Fruit fly (Drosophila melanogaster) whole organism, embryonic: ENCODE measurements around the gene CG33331.

Source experiments
- Awh ChIP-seq: fragments of 200-800 bp; sonication (Bioruptor generic); IDR thresholded peaks from 2 replicates; pipeline ENCODE4, ENCODE4 v1.3.6; 2022; ENCODE audit warnings: missing biosample characterization, missing genetic modification characterization
- CG10147 ChIP-seq: fragments of 200-800 bp; sonication (Bioruptor generic); optimal IDR thresholded peaks from 2 replicates; lab custom pipeline; 2019; ENCODE audit warnings: missing biosample characterization, mild to moderate bottlenecking, missing genetic modification characterization, moderate library complexity
- CG12071 ChIP-seq: fragments of 200-800 bp; sonication (Bioruptor generic); optimal IDR thresholded peaks from 3 replicates; lab custom pipeline; 2018; ENCODE audit warnings: missing biosample characterization, mild to moderate bottlenecking, missing genetic modification characterization
- CG12236 ChIP-seq: fragments of 200-800 bp; sonication (Bioruptor generic); optimal IDR thresholded peaks from 2 replicates; lab custom pipeline; 2016; ENCODE audit warnings: missing biosample characterization, missing genetic modification characterization
- CG12299 ChIP-seq: fragments of 200-800 bp; sonication (Bioruptor generic); optimal IDR thresholded peaks from 2 replicates; lab custom pipeline; 2018; ENCODE audit warnings: missing biosample characterization, mild to moderate bottlenecking, missing genetic modification characterization
- CG14050 ChIP-seq: fragments of 200-800 bp; sonication (Bioruptor generic); IDR thresholded peaks from 3 replicates; pipeline ENCODE4 v1.3.6; 2022; ENCODE audit warnings: missing biosample characterization, missing genetic modification characterization
- CG14860 ChIP-seq: fragments of 200-800 bp; sonication (Bioruptor generic); IDR thresholded peaks from 3 replicates; pipeline ENCODE4 v1.3.6; 2022; ENCODE audit warnings: missing biosample characterization, missing genetic modification characterization; ENCODE audit not compliant: partially characterized antibody
- CG18619 ChIP-seq: fragments of 200-800 bp; sonication (Bioruptor generic); optimal IDR thresholded peaks from 3 replicates; lab custom pipeline; 2017; ENCODE audit warnings: missing biosample characterization, mild to moderate bottlenecking, missing genetic modification characterization
- CG2678 ChIP-seq: fragments of 200-800 bp; sonication (Bioruptor generic); optimal IDR thresholded peaks from 3 replicates; lab custom pipeline; 2019; ENCODE audit warnings: missing biosample characterization, mild to moderate bottlenecking, missing genetic modification characterization, moderate library complexity
- CG32532 ChIP-seq: fragments of 200-800 bp; sonication (Bioruptor generic); IDR thresholded peaks from 2 replicates; pipeline ENCODE4 v1.3.6; 2022; ENCODE audit warnings: missing biosample characterization, missing genetic modification characterization
- CG34422 ChIP-seq: fragments of 200-800 bp; sonication (Bioruptor generic); IDR thresholded peaks from 3 replicates; pipeline ENCODE4 v1.3.6; 2022; ENCODE audit warnings: missing biosample characterization, missing genetic modification characterization
- CG4282 ChIP-seq: fragments of 200-800 bp; sonication (Bioruptor generic); optimal IDR thresholded peaks from 2 replicates; lab custom pipeline; 2016; ENCODE audit warnings: missing biosample characterization, missing genetic modification characterization
- CG43689 ChIP-seq: fragments of 200-800 bp; sonication (Bioruptor generic); IDR thresholded peaks from 2 replicates; pipeline ENCODE4 v1.3.6; 2022; ENCODE audit warnings: missing biosample characterization, missing genetic modification characterization
- CG4424 ChIP-seq: fragments of 200-800 bp; sonication (Bioruptor generic); optimal IDR thresholded peaks from 3 replicates; lab custom pipeline; 2016; ENCODE audit warnings: missing biosample characterization, missing genetic modification characterization
- CG6683 ChIP-seq: fragments of 200-800 bp; sonication (Bioruptor generic); optimal IDR thresholded peaks from 2 replicates; lab custom pipeline; 2017; ENCODE audit warnings: missing biosample characterization, mild to moderate bottlenecking, missing genetic modification characterization, missing genetic modification reagents
- CG6689 ChIP-seq: fragments of 200-800 bp; sonication (Bioruptor generic); IDR thresholded peaks from 2 replicates; pipeline ENCODE4 v1.3.6; 2022; ENCODE audit warnings: missing biosample characterization, missing genetic modification characterization
- CG6791 ChIP-seq: fragments of 200-800 bp; sonication (Bioruptor generic); IDR thresholded peaks from 3 replicates; pipeline ENCODE4 v1.3.6; 2022; ENCODE audit warnings: missing biosample characterization, missing genetic modification characterization; ENCODE audit not compliant: partially characterized antibody
- CG6813 ChIP-seq: fragments of 200-800 bp; sonication (Bioruptor generic); optimal IDR thresholded peaks from 2 replicates; lab custom pipeline; 2017; ENCODE audit warnings: missing biosample characterization, missing genetic modification characterization, mild to moderate bottlenecking, moderate library complexity, missing genetic modification reagents
- Dad ChIP-seq: fragments of 200-800 bp; sonication (Bioruptor generic); optimal IDR thresholded peaks from 3 replicates; lab custom pipeline; 2016; ENCODE audit warnings: missing biosample characterization, missing genetic modification characterization
- Dek ChIP-seq: fragments of 200-800 bp; sonication (Bioruptor generic); optimal IDR thresholded peaks from 3 replicates; lab custom pipeline; 2019; ENCODE audit warnings: missing biosample characterization, mild to moderate bottlenecking, missing genetic modification characterization, moderate library complexity
- Dip2 ChIP-seq: fragments of 200-800 bp; sonication (Bioruptor generic); IDR thresholded peaks from 2 replicates; pipeline ENCODE4 v1.3.6; 2022; ENCODE audit warnings: missing biosample characterization, missing genetic modification characterization
- Doc3 ChIP-seq: fragments of 200-800 bp; sonication (Bioruptor generic); IDR thresholded peaks from 3 replicates; pipeline ENCODE4 v1.3.6; 2022; ENCODE audit warnings: missing biosample characterization, missing genetic modification characterization; ENCODE audit not compliant: partially characterized antibody
- E2f1 ChIP-seq: fragments of 200-800 bp; sonication (Bioruptor generic); IDR thresholded peaks from 2 replicates; pipeline ENCODE4 v1.3.6; 2022; ENCODE audit warnings: missing biosample characterization, missing genetic modification characterization
- Ets65A ChIP-seq: fragments of 200-800 bp; sonication (Bioruptor generic); peaks from one replicate; lab custom pipeline; 2016; ENCODE audit warnings: missing biosample characterization, missing genetic modification characterization
- GATAe ChIP-seq: fragments of 200-800 bp; sonication (Bioruptor generic); conservative IDR thresholded peaks from 2 replicates; pipeline ENCODE4 v1.3.6; 2022; ENCODE audit warnings: missing biosample characterization, missing genetic modification characterization
- HLH3B ChIP-seq: fragments of 200-800 bp; sonication (Bioruptor generic); IDR thresholded peaks from 2 replicates; pipeline ENCODE4 v1.3.6; 2022; ENCODE audit warnings: missing biosample characterization, missing genetic modification characterization
- Hey ChIP-seq: fragments of 200-800 bp; sonication (Bioruptor generic); optimal IDR thresholded peaks from 3 replicates; lab custom pipeline; 2018; ENCODE audit warnings: missing biosample characterization, mild to moderate bottlenecking, missing genetic modification characterization
- MTF-1 ChIP-seq: fragments of 200-800 bp; sonication (Bioruptor generic); optimal IDR thresholded peaks from 2 replicates; lab custom pipeline; 2018; ENCODE audit warnings: missing biosample characterization, mild to moderate bottlenecking, missing genetic modification characterization, borderline replicate concordance
- Nf-YC ChIP-seq: fragments of 200-800 bp; optimal IDR thresholded peaks from 3 replicates; lab custom pipeline; 2019; ENCODE audit warnings: missing biosample characterization, mild to moderate bottlenecking, missing genetic modification characterization, moderate library complexity
- NfI ChIP-seq: fragments of 200-800 bp; sonication (Bioruptor generic); optimal IDR thresholded peaks from 3 replicates; lab custom pipeline; 2018; ENCODE audit warnings: missing biosample characterization, mild to moderate bottlenecking, missing genetic modification characterization, moderate library complexity
- Opbp ChIP-seq: fragments of 200-800 bp; sonication (Bioruptor generic); IDR thresholded peaks from 3 replicates; pipeline ENCODE4 v1.3.6; 2022; ENCODE audit warnings: missing biosample characterization, missing genetic modification characterization; ENCODE audit not compliant: partially characterized antibody
- PHDP ChIP-seq: fragments of 200-800 bp; sonication (Bioruptor generic); optimal IDR thresholded peaks from 3 replicates; lab custom pipeline; 2018; ENCODE audit warnings: missing biosample characterization, mild to moderate bottlenecking, missing genetic modification characterization, moderate library complexity
- Pdp1 ChIP-seq, 2 experiments: fragments of 200-800 bp; sonication (Bioruptor generic); optimal IDR thresholded peaks; 3 replicates each; lab custom pipeline; 2016; ENCODE audit warnings: missing biosample characterization in 2 of 2, missing genetic modification characterization in 2 of 2, mild to moderate bottlenecking in 1 of 2, moderate library complexity in 1 of 2
- Rx ChIP-seq: fragments of 200-800 bp; sonication (Bioruptor generic); IDR thresholded peaks from 2 replicates; pipeline ENCODE4 v1.3.6; 2022; ENCODE audit warnings: missing biosample characterization, missing genetic modification characterization
- Usf ChIP-seq: fragments of 200-800 bp; sonication (Bioruptor generic); optimal IDR thresholded peaks from 2 replicates; lab custom pipeline; 2017; ENCODE audit warnings: missing genotype, missing biosample characterization, missing genetic modification characterization
- crc ChIP-seq: fragments of 200-800 bp; sonication (Bioruptor generic); optimal IDR thresholded peaks from 2 replicates; lab custom pipeline; 2016; ENCODE audit warnings: missing biosample characterization, missing genetic modification characterization
- dm ChIP-seq: fragments of 200-800 bp; sonication (Bioruptor generic); optimal IDR thresholded peaks from 3 replicates; lab custom pipeline; 2016; ENCODE audit warnings: missing biosample characterization, missing genetic modification characterization
- gem ChIP-seq: fragments of 200-800 bp; sonication (Bioruptor generic); optimal IDR thresholded peaks from 2 replicates; lab custom pipeline; 2019; ENCODE audit warnings: missing biosample characterization, mild to moderate bottlenecking, missing genetic modification characterization, moderate library complexity
- gro ChIP-seq: fragments of 200-800 bp; sonication (Bioruptor generic); optimal IDR thresholded peaks from 2 replicates; lab custom pipeline; 2016; ENCODE audit warnings: missing biosample characterization, missing genetic modification characterization
- inv ChIP-seq: fragments of 200-800 bp; sonication (Bioruptor generic); IDR thresholded peaks from 2 replicates; pipeline ENCODE4 v1.3.6; 2022; ENCODE audit warnings: missing biosample characterization, missing genetic modification characterization; ENCODE audit not compliant: partially characterized antibody
- kay ChIP-seq: fragments of 200-800 bp; sonication (Bioruptor generic); optimal IDR thresholded peaks from 2 replicates; lab custom pipeline; 2016; ENCODE audit warnings: missing biosample characterization, missing genetic modification characterization
- lilli ChIP-seq: fragments of 200-800 bp; sonication (Bioruptor generic); optimal IDR thresholded peaks from 3 replicates; lab custom pipeline; 2016; ENCODE audit warnings: missing biosample characterization, missing genetic modification characterization
- maf-S ChIP-seq: fragments of 200-800 bp; sonication (Bioruptor generic); optimal IDR thresholded peaks from 2 replicates; lab custom pipeline; 2016; ENCODE audit warnings: missing biosample characterization, missing genetic modification characterization
- nerfin-2 ChIP-seq: fragments of 200-800 bp; sonication (Bioruptor generic); IDR thresholded peaks from 2 replicates; pipeline ENCODE4 v1.3.6; 2022; ENCODE audit warnings: missing biosample characterization, missing genetic modification characterization; ENCODE audit not compliant: partially characterized antibody
- ro ChIP-seq: fragments of 200-800 bp; sonication (Bioruptor generic); IDR thresholded peaks from 2 replicates; pipeline ENCODE4 v1.3.6; 2022; ENCODE audit warnings: missing biosample characterization, missing genetic modification characterization
- salm ChIP-seq: fragments of 200-800 bp; sonication (Bioruptor generic); optimal IDR thresholded peaks from 2 replicates; lab custom pipeline; 2018; ENCODE audit warnings: missing biosample characterization, mild to moderate bottlenecking, missing genetic modification characterization
- sim ChIP-seq: fragments of 200-800 bp; sonication (Bioruptor generic); IDR thresholded peaks from 2 replicates; pipeline ENCODE4 v1.3.6; 2022; ENCODE audit warnings: missing biosample characterization, missing genetic modification characterization
- tap ChIP-seq: fragments of 200-800 bp; optimal IDR thresholded peaks from 3 replicates; lab custom pipeline; 2019; ENCODE audit warnings: missing biosample characterization, mild to moderate bottlenecking, missing genetic modification characterization, moderate library complexity
- zen ChIP-seq: fragments of 200-800 bp; sonication (Bioruptor generic); optimal IDR thresholded peaks from 3 replicates; lab custom pipeline; 2018; ENCODE audit warnings: missing biosample characterization, mild to moderate bottlenecking, missing genetic modification characterization, moderate library complexity

The CG33331 gene

dm6 chr3R:14903837-14904431, 17.7 kb downstream of the CG33331 start, which contains the start of gene VhaPPA1-1 (continued):
- TF ChIP-seq zen (tag; lab: Kevin White, UChicago) = peak; percentile 52
- peak; percentile 60 for TF ChIP-seq Nf-YC (tag; lab: Kevin White, UChicago)
- peak; percentile 15 for TF ChIP-seq kay (GFP tag; lab: Kevin White, UChicago)
- no peak for TF ChIP-seq CG18619 (GFP tag; lab: Kevin White, UChicago)
- TF ChIP-seq CG6791 (GFP tag; lab: Robert Waterston, UW) = peak; percentile 48; the same call in 2 of the 3 replicates
- TF ChIP-seq salm (tag; lab: Kevin White, UChicago) = no peak
- TF ChIP-seq Awh (GFP tag; lab: Robert Waterston, UW) = no peak
- no peak for TF ChIP-seq CG6813 (GFP tag; lab: Kevin White, UChicago)
- no peak; the same call in 1 of the 2 replicates for TF ChIP-seq nerfin-2
- TF ChIP-seq PHDP (tag; lab: Kevin White, UChicago) = no peak
- peak in 1 of 2 experiments; percentile 39 for TF ChIP-seq Pdp1 (GFP tag; optimal IDR thresholded peaks at IDR 0.05; lab: Kevin White, UChicago)
- no peak for TF ChIP-seq tap (tag; lab: Kevin White, UChicago)
- TF ChIP-seq CG34422 (GFP tag; lab: Robert Waterston, UW) = peak; percentile 62; the same call in 1 of the 3 replicates
- no peak for TF ChIP-seq gro (GFP tag; lab: Kevin White, UChicago)
- TF ChIP-seq Dad (GFP tag; lab: Kevin White, UChicago) = no peak
- TF ChIP-seq Hey (tag; lab: Kevin White, UChicago) = no peak
- TF ChIP-seq dm (GFP tag; lab: Kevin White, UChicago) = peak; percentile 56
- peak; percentile 58 for TF ChIP-seq CG10147 (GFP tag; lab: Kevin White, UChicago)
- peak; percentile 72 for TF ChIP-seq Usf (GFP tag; lab: Kevin White, UChicago)
- TF ChIP-seq CG12071 (GFP tag; lab: Kevin White, UChicago) = no peak
- TF ChIP-seq gem (tag; lab: Kevin White, UChicago) = peak; percentile 36
- 0 out of 2 replicates have a peak, but pooled peaks have one; percentile 14 for TF ChIP-seq inv (GFP tag; lab: Robert Waterston, UW)
- TF ChIP-seq Dip2 (GFP tag; lab: Robert Waterston, UW) = no peak
- TF ChIP-seq lilli (GFP tag; lab: Kevin White, UChicago) = peak; percentile 22
- no peak for TF ChIP-seq Doc3
- TF ChIP-seq maf-S (GFP tag; lab: Kevin White, UChicago) = peak; percentile 15
- no peak for TF ChIP-seq MTF-1 (GFP tag; lab: Kevin White, UChicago)
- TF ChIP-seq GATAe (GFP tag; lab: Robert Waterston, UW) = no peak
- TF ChIP-seq CG4282 (GFP tag; lab: Kevin White, UChicago) = no peak
- no peak for TF ChIP-seq sim (GFP tag; lab: Robert Waterston, UW)
- no peak for TF ChIP-seq Rx
- TF ChIP-seq CG2678 (tag; lab: Kevin White, UChicago) = peak; percentile 49
- TF ChIP-seq CG12299 (tag; lab: Kevin White, UChicago) = peak; percentile 21
- TF ChIP-seq CG14050 = no peak
- no peak for TF ChIP-seq CG4424 (GFP tag; lab: Kevin White, UChicago)
- peak; percentile 63 for TF ChIP-seq Ets65A (GFP tag; lab: Kevin White, UChicago)
- peak; percentile 5 for TF ChIP-seq Dek (tag; lab: Kevin White, UChicago)
- TF ChIP-seq CG43689 = no peak
- no peak for TF ChIP-seq E2f1 (GFP tag; lab: Robert Waterston, UW)
- TF ChIP-seq CG32532 (GFP tag; lab: Robert Waterston, UW) = peak; percentile 8; the same call in 1 of the 2 replicates
- TF ChIP-seq CG14860 (GFP tag; lab: Robert Waterston, UW) = peak; percentile 68; the same call in 2 of the 3 replicates
- TF ChIP-seq ro = no peak
- TF ChIP-seq Opbp (GFP tag; lab: Robert Waterston, UW) = peak; percentile 48; the same call in 1 of the 3 replicates
- TF ChIP-seq CG6689 (GFP tag; lab: Robert Waterston, UW) = peak; percentile 29; the same call in 1 of the 2 replicates
- no peak for TF ChIP-seq HLH3B
- no peak for TF ChIP-seq CG6683 (GFP tag; lab: Kevin White, UChicago)
- peak; percentile 14 for TF ChIP-seq NfI (GFP tag; lab: Kevin White, UChicago)
- no peak for TF ChIP-seq crc
- TF ChIP-seq CG12236 = no peak
